Worm (Caenorhabditis elegans): ENCODE measurements around the gene T23B12.11.

- TF ChIP-seq him-1 (tag; optimal IDR thresholded peaks at IDR 0.05), result no peak
- TF ChIP-seq dao-5 (tag; optimal IDR thresholded peaks at IDR 0.05), result no peak
- no peak for TF ChIP-seq W03F9.2 (tag; optimal IDR thresholded peaks at IDR 0.05)
Measured at ce11 chrV:8460800-8461199, 5.6 kb downstream of the T23B12.11 start.

All from whole organism, L4/young adult.